Worm (Caenorhabditis elegans) whole organism, L1 larva: ENCODE results near the gene srv-9.

ENCODE experiments used
- C04F5.9 ChIP-seq: sonication (generic microtip); optimal IDR thresholded peaks from 2 replicates; lab custom pipeline; 2016; ENCODE audit warnings: missing genetic modification characterization, missing compliant biosample characterization
- ceh-82 ChIP-seq, 3 experiments: fragments of 150-350 bp in 1 of 3; sonication (generic microtip) in 2 of 3; optimal IDR thresholded peaks; 2 replicates each; lab custom pipeline; 2014 to 2017; ENCODE audit warnings: missing biosample characterization in 3 of 3, missing genetic modification characterization in 3 of 3
- ces-1 ChIP-seq: fragments of 150-350 bp; optimal IDR thresholded peaks from 2 replicates; lab custom pipeline; 2014; ENCODE audit warnings: missing biosample characterization, missing genetic modification reagents, missing genetic modification characterization
- egl-27 ChIP-seq, 2 experiments: fragments of 150-350 bp in 1 of 2; sonication (generic microtip); optimal IDR thresholded peaks; 3 replicates each; lab custom pipeline; 2017 to 2018; ENCODE audit warnings: missing biosample characterization in 2 of 2, missing genetic modification characterization in 2 of 2, missing genetic modification reagents in 2 of 2
- fkh-10 ChIP-seq: sonication (generic microtip); optimal IDR thresholded peaks from 2 replicates; lab custom pipeline; 2017; ENCODE audit warnings: missing biosample characterization, missing genetic modification reagents, missing genetic modification characterization
- lin-15B ChIP-seq: fragments of 150-350 bp; sonication (generic microtip); optimal IDR thresholded peaks from 3 replicates; lab custom pipeline; 2014; ENCODE audit warnings: missing biosample characterization, missing genetic modification characterization
- lin-39 ChIP-seq: fragments of 150-350 bp; optimal IDR thresholded peaks from 2 replicates; lab custom pipeline; 2014; ENCODE audit warnings: missing biosample characterization, missing genetic modification reagents, missing genetic modification characterization
- mdl-1 ChIP-seq, 2 experiments: fragments of 150-350 bp; optimal IDR thresholded peaks; 2 replicates each; lab custom pipeline; 2014 to 2017; ENCODE audit warnings: missing biosample characterization in 2 of 2, missing genetic modification characterization in 2 of 2, inconsistent platforms in 1 of 2
- nhr-11 ChIP-seq: fragments of 150-350 bp; optimal IDR thresholded peaks from 2 replicates; lab custom pipeline; 2014; ENCODE audit warnings: missing biosample characterization, missing genetic modification characterization
- nhr-28 ChIP-seq: fragments of 150-350 bp; optimal IDR thresholded peaks from 2 replicates; lab custom pipeline; 2014; ENCODE audit warnings: missing biosample characterization, missing genetic modification characterization
- snpc-4 ChIP-seq: fragments of 150-350 bp; optimal IDR thresholded peaks from 2 replicates; lab custom pipeline; 2014; ENCODE audit warnings: missing biosample characterization, missing genetic modification characterization
- tbx-2 ChIP-seq: sonication (generic microtip); optimal IDR thresholded peaks from 2 replicates; lab custom pipeline; 2016; ENCODE audit warnings: missing genetic modification characterization, missing compliant biosample characterization
- unc-130 ChIP-seq: fragments of 150-350 bp; optimal IDR thresholded peaks from 2 replicates; lab custom pipeline; 2017; ENCODE audit warnings: missing biosample characterization, missing genetic modification characterization, inconsistent platforms

DNA sequence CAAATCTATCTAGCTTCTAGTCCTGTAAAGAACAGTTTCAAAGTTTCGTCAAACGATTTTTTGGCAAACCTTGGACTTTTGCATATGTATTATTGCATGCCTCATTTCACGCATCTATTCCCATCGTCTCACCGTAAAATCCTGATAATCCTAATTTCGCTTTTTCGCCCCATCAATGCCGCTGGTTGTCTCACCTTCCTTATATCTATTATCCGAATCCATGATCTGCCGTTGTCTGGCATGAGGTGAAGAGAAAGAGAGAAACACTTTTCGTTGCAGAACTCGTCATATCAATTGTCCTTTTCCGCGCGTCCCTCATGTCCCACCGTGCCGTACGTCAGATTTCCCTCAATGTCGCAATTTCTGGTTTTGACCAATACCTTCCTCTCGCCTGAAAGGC is 8.4 kb downstream of the srv-9 start, which contains the start of gene cut-2:
- TF ChIP-seq nhr-28 (no peak), lin-15B (no peak), fkh-10 (no peak), nhr-11 (no peak), C04F5.9 (tag; lab: Kevin White, UChicago) (no peak), egl-27 (tag; optimal IDR thresholded peaks at IDR 0.05; lab: Kevin White, UChicago) (no peak), lin-39 (tag; lab: Kevin White, UChicago) (no peak), unc-130 (tag; lab: Kevin White, UChicago) (no peak), snpc-4 (tag; lab: Kevin White, UChicago) (no peak), mdl-1 (tag; optimal IDR thresholded peaks at IDR 0.05; lab: Kevin White, UChicago) (no peak), ces-1 (GFP tag; lab: Kevin White, UChicago) (no peak), ceh-82 (tag; optimal IDR thresholded peaks at IDR 0.05; lab: Kevin White, UChicago) (no peak), tbx-2 (no peak)
